Fruit fly (Drosophila melanogaster) whole organism, embryonic: ENCODE results near the gene CG14302.

Experiments used
- BEAF-32 ChIP-seq: fragments of 200-800 bp; sonication (Bioruptor generic); optimal IDR thresholded peaks from 3 replicates; lab custom pipeline; 2017; ENCODE audit warnings: missing biosample characterization, missing genetic modification characterization, mild to moderate bottlenecking, moderate library complexity, missing genetic modification reagents
- CG11504 ChIP-seq: fragments of 200-800 bp; sonication (Bioruptor generic); optimal IDR thresholded peaks from 3 replicates; lab custom pipeline; 2019; ENCODE audit warnings: missing biosample characterization, mild to moderate bottlenecking, missing genetic modification characterization, moderate library complexity
- CG11723 ChIP-seq: fragments of 200-800 bp; sonication (Bioruptor generic); optimal IDR thresholded peaks from 2 replicates; lab custom pipeline; 2017; ENCODE audit warnings: missing biosample characterization, mild to moderate bottlenecking, missing genetic modification characterization
- CG12769 ChIP-seq: fragments of 200-800 bp; sonication (Bioruptor generic); optimal IDR thresholded peaks from 2 replicates; lab custom pipeline; 2019; ENCODE audit warnings: missing biosample characterization, mild to moderate bottlenecking, missing genetic modification characterization, moderate library complexity
- CG12942 ChIP-seq: fragments of 200-800 bp; sonication (Bioruptor generic); optimal IDR thresholded peaks from 3 replicates; lab custom pipeline; 2016; ENCODE audit warnings: missing biosample characterization, missing genetic modification characterization
- CG14667 ChIP-seq: fragments of 200-800 bp; sonication (Bioruptor generic); IDR thresholded peaks from 2 replicates; pipeline ENCODE4 v1.3.6; 2022; ENCODE audit warnings: missing biosample characterization, missing genetic modification characterization
- CG15011 ChIP-seq: fragments of 200-800 bp; sonication (Bioruptor generic); optimal IDR thresholded peaks from 3 replicates; lab custom pipeline; 2018; ENCODE audit warnings: missing biosample characterization, mild to moderate bottlenecking, missing genetic modification characterization
- CG15696 ChIP-seq: fragments of 200-800 bp; sonication (Bioruptor generic); optimal IDR thresholded peaks from 2 replicates; lab custom pipeline; 2019; ENCODE audit warnings: missing biosample characterization, mild to moderate bottlenecking, missing genetic modification characterization, moderate library complexity
- CG17612 ChIP-seq: fragments of 200-800 bp; sonication (Bioruptor generic); IDR thresholded peaks from 2 replicates; pipeline ENCODE4 v1.3.6; 2022; ENCODE audit warnings: missing biosample characterization, missing genetic modification characterization
- CG18599 ChIP-seq: fragments of 200-800 bp; sonication (Bioruptor generic); optimal IDR thresholded peaks from 3 replicates; lab custom pipeline; 2017; ENCODE audit warnings: missing biosample characterization, missing genetic modification characterization, mild to moderate bottlenecking, moderate library complexity, missing genetic modification reagents
- CG18619 ChIP-seq: fragments of 200-800 bp; sonication (Bioruptor generic); optimal IDR thresholded peaks from 3 replicates; lab custom pipeline; 2017; ENCODE audit warnings: missing biosample characterization, mild to moderate bottlenecking, missing genetic modification characterization
- CG2712 ChIP-seq: fragments of 200-800 bp; optimal IDR thresholded peaks from 3 replicates; lab custom pipeline; 2019; ENCODE audit warnings: missing biosample characterization, mild to moderate bottlenecking, missing genetic modification characterization, moderate library complexity
- CG32767 ChIP-seq: fragments of 200-800 bp; sonication (Bioruptor generic); IDR thresholded peaks from 2 replicates; pipeline ENCODE4 v1.3.6; 2022; ENCODE audit warnings: missing biosample characterization, missing genetic modification characterization
- CG34376 ChIP-seq: fragments of 200-800 bp; sonication (Bioruptor generic); optimal IDR thresholded peaks from 2 replicates; lab custom pipeline; 2018; ENCODE audit warnings: missing biosample characterization, mild to moderate bottlenecking, missing genetic modification characterization
- CG4328 ChIP-seq: fragments of 200-800 bp; sonication (Bioruptor generic); optimal IDR thresholded peaks from 3 replicates; lab custom pipeline; 2017; ENCODE audit warnings: missing biosample characterization, missing genetic modification reagents, missing genetic modification characterization
- CG4707 ChIP-seq: fragments of 200-800 bp; sonication (Bioruptor generic); optimal IDR thresholded peaks from 2 replicates; lab custom pipeline; 2018; ENCODE audit warnings: missing biosample characterization, mild to moderate bottlenecking, missing genetic modification characterization, moderate library complexity
- CG7357 ChIP-seq: fragments of 200-800 bp; sonication (Bioruptor generic); IDR thresholded peaks from 3 replicates; pipeline ENCODE4 v1.3.6; 2022; ENCODE audit warnings: missing biosample characterization, missing genetic modification characterization
- CG7372 ChIP-seq: fragments of 200-800 bp; sonication (Bioruptor generic); IDR thresholded peaks from 2 replicates; pipeline ENCODE4 v1.3.6; 2022; ENCODE audit warnings: missing biosample characterization, missing genetic modification characterization
- CG7839 ChIP-seq: fragments of 200-800 bp; sonication (Bioruptor generic); optimal IDR thresholded peaks from 3 replicates; lab custom pipeline; 2018; ENCODE audit warnings: missing biosample characterization, mild to moderate bottlenecking, missing genetic modification characterization, moderate library complexity
- CG7928 ChIP-seq: fragments of 200-800 bp; sonication (Bioruptor generic); optimal IDR thresholded peaks from 2 replicates; lab custom pipeline; 2017; ENCODE audit warnings: missing biosample characterization, mild to moderate bottlenecking, missing genetic modification characterization
- CG9609 ChIP-seq: fragments of 200-800 bp; sonication (Bioruptor generic); optimal IDR thresholded peaks from 3 replicates; lab custom pipeline; 2016; ENCODE audit warnings: missing biosample characterization, missing genetic modification characterization
- CG9797 ChIP-seq: fragments of 200-800 bp; sonication (Bioruptor generic); optimal IDR thresholded peaks from 3 replicates; lab custom pipeline; 2018; ENCODE audit warnings: missing biosample characterization, mild to moderate bottlenecking, missing genetic modification characterization
- CkIIα-i1 ChIP-seq: fragments of 200-800 bp; sonication (Bioruptor generic); IDR thresholded peaks from 2 replicates; pipeline ENCODE4 v1.3.6; 2022; ENCODE audit warnings: missing biosample characterization, missing genetic modification characterization
- Dip2 ChIP-seq: fragments of 200-800 bp; sonication (Bioruptor generic); IDR thresholded peaks from 2 replicates; pipeline ENCODE4 v1.3.6; 2022; ENCODE audit warnings: missing biosample characterization, missing genetic modification characterization
- Dip3 ChIP-seq: fragments of 200-800 bp; sonication (Bioruptor generic); optimal IDR thresholded peaks from 3 replicates; lab custom pipeline; 2016; ENCODE audit warnings: missing biosample characterization, missing genetic modification characterization
- Eip74EF ChIP-seq, 2 experiments: fragments of 200-800 bp in 1 of 2; fragments of >200 bp in 1 of 2; sonication (Bioruptor generic) in 1 of 2; optimal IDR thresholded peaks; 2 replicates each; lab custom pipeline; 2017 to 2019; ENCODE audit warnings: missing biosample characterization in 2 of 2, missing genetic modification characterization in 2 of 2, mild to moderate bottlenecking in 1 of 2, moderate library complexity in 1 of 2
- HmgD ChIP-seq: fragments of 200-800 bp; sonication (Bioruptor generic); optimal IDR thresholded peaks from 3 replicates; lab custom pipeline; 2016; ENCODE audit warnings: missing biosample characterization, missing genetic modification characterization
- Hmx ChIP-seq: fragments of 200-800 bp; sonication (Bioruptor generic); optimal IDR thresholded peaks from 2 replicates; lab custom pipeline; 2016; ENCODE audit warnings: missing biosample characterization, missing genetic modification characterization
- Hr78 ChIP-seq, 2 experiments: fragments of 200-800 bp in 1 of 2; fragments of >200 bp in 1 of 2; sonication (Bioruptor generic) in 1 of 2; optimal IDR thresholded peaks; 2 replicates each; lab custom pipeline; 2017 to 2019; ENCODE audit warnings: missing biosample characterization in 2 of 2, missing genetic modification characterization in 2 of 2, mild to moderate bottlenecking in 1 of 2, moderate library complexity in 1 of 2
- Lhr ChIP-seq: fragments of 200-800 bp; sonication (Bioruptor generic); optimal IDR thresholded peaks from 3 replicates; lab custom pipeline; 2017; ENCODE audit warnings: mild to moderate bottlenecking, missing biosample characterization, missing genetic modification reagents, missing genetic modification characterization
- Nf-YB ChIP-seq: fragments of 200-800 bp; sonication (Bioruptor generic); optimal IDR thresholded peaks from 3 replicates; lab custom pipeline; 2019; ENCODE audit warnings: missing biosample characterization, mild to moderate bottlenecking, missing genetic modification characterization, moderate library complexity
- Opbp ChIP-seq: fragments of 200-800 bp; sonication (Bioruptor generic); IDR thresholded peaks from 3 replicates; pipeline ENCODE4 v1.3.6; 2022; ENCODE audit warnings: missing biosample characterization, missing genetic modification characterization; ENCODE audit not compliant: partially characterized antibody
- Sry-β ChIP-seq: fragments of 200-800 bp; sonication (Bioruptor generic); optimal IDR thresholded peaks from 2 replicates; lab custom pipeline; 2018; ENCODE audit warnings: missing biosample characterization, mild to moderate bottlenecking, missing genetic modification characterization, moderate library complexity
- Xbp1 ChIP-seq: fragments of 200-800 bp; sonication (Bioruptor generic); optimal IDR thresholded peaks from 3 replicates; lab custom pipeline; 2016; ENCODE audit warnings: missing biosample characterization, mild to moderate bottlenecking, missing genetic modification characterization
- Xrp1 ChIP-seq: fragments of 200-800 bp; sonication (Bioruptor generic); IDR thresholded peaks from 2 replicates; pipeline ENCODE4 v1.3.6; 2022; ENCODE audit warnings: missing biosample characterization, missing genetic modification characterization
- al ChIP-seq: fragments of 200-800 bp; sonication (Bioruptor generic); IDR thresholded peaks from 2 replicates; pipeline ENCODE4 v1.3.6; 2022; ENCODE audit warnings: missing biosample characterization, missing genetic modification characterization
- ara ChIP-seq: fragments of 200-800 bp; sonication (Bioruptor generic); IDR thresholded peaks from 2 replicates; pipeline ENCODE4 v1.3.6; 2022; ENCODE audit warnings: missing biosample characterization, missing genetic modification characterization
- chn ChIP-seq: fragments of 200-800 bp; sonication (Bioruptor generic); optimal IDR thresholded peaks from 2 replicates; lab custom pipeline; 2016; ENCODE audit warnings: missing biosample characterization, missing genetic modification characterization
- crc ChIP-seq: fragments of 200-800 bp; sonication (Bioruptor generic); optimal IDR thresholded peaks from 2 replicates; lab custom pipeline; 2016; ENCODE audit warnings: missing biosample characterization, missing genetic modification characterization
- dm ChIP-seq: fragments of 200-800 bp; sonication (Bioruptor generic); optimal IDR thresholded peaks from 3 replicates; lab custom pipeline; 2016; ENCODE audit warnings: missing biosample characterization, missing genetic modification characterization
- dmrt99B ChIP-seq: fragments of 200-800 bp; sonication (Bioruptor generic); optimal IDR thresholded peaks from 2 replicates; lab custom pipeline; 2018; ENCODE audit warnings: missing biosample characterization, mild to moderate bottlenecking, missing genetic modification characterization, moderate library complexity
- esg ChIP-seq: fragments of 200-800 bp; sonication (Bioruptor generic); conservative IDR thresholded peaks from 2 replicates; pipeline ENCODE4 v1.3.6; 2022; ENCODE audit warnings: missing biosample characterization, missing genetic modification characterization
- gfzf ChIP-seq: fragments of 200-800 bp; sonication (Bioruptor generic); optimal IDR thresholded peaks from 2 replicates; lab custom pipeline; 2016; ENCODE audit warnings: missing biosample characterization, mild to moderate bottlenecking, missing genetic modification characterization, moderate library complexity
- luna ChIP-seq: fragments of 200-800 bp; sonication (Bioruptor generic); optimal IDR thresholded peaks from 2 replicates; lab custom pipeline; 2016; ENCODE audit warnings: missing biosample characterization, missing genetic modification characterization
- nmo ChIP-seq: fragments of 200-800 bp; sonication (Bioruptor generic); optimal IDR thresholded peaks from 2 replicates; lab custom pipeline; 2018; ENCODE audit warnings: missing biosample characterization, mild to moderate bottlenecking, missing genetic modification characterization, moderate library complexity
- sisA ChIP-seq: fragments of 200-800 bp; sonication (Bioruptor generic); IDR thresholded peaks from 2 replicates; pipeline ENCODE4 v1.3.6; 2022; ENCODE audit warnings: missing biosample characterization, missing genetic modification characterization
- tio ChIP-seq: fragments of 200-800 bp; sonication (Bioruptor generic); optimal IDR thresholded peaks from 2 replicates; lab custom pipeline; 2017; ENCODE audit warnings: missing biosample characterization, missing genetic modification characterization, inconsistent platforms
- zen ChIP-seq: fragments of 200-800 bp; sonication (Bioruptor generic); optimal IDR thresholded peaks from 3 replicates; lab custom pipeline; 2018; ENCODE audit warnings: missing biosample characterization, mild to moderate bottlenecking, missing genetic modification characterization, moderate library complexity

CG14302 gene

DNA sequence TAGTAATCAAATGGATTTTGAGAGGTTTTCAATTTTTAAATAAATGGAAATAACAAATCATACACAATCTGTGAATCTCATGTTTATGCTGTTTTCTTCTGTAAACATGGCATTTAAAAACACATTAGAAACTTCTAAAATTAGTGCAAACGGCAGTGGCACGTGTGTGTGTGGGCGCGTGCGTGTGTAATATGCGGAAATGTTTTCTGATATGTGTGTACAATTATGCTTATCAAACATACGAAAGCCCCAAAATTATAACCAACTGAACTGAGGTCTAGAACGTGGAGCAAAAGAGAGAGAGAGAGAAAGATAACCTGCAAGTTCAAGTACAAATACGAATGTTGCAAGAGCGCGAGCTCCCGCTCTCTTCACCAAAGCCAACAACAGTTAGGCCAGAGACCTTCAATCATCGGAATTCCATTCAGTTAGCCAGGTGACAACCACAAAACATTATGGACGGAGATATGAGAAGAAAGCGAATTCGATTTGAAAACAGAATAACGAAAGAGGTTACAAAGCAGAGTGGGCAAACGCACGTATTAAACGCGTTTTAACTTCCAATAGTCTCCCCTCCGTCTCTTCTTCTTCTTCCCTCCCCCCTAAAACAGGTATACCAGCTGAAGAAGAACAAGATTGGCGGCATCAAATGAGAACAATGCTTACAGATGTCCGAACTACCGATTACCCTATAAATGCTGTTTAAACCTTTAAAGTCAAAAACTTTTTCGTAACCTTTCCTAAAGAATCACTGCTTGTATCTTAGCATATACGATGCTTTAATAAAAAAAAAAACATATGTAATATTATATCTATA, 8.8 kb downstream of the CG14302 start (continued):
- peak; percentile 97 for TF ChIP-seq CG11504 (tag; lab: Kevin White, UChicago)
- peak; percentile 94 for TF ChIP-seq CG18619 (GFP tag; lab: Kevin White, UChicago)
- TF ChIP-seq CG11723 (GFP tag; lab: Kevin White, UChicago), result peak; percentile 92
- peak; percentile 94 for TF ChIP-seq esg (GFP tag; lab: Robert Waterston, UW)
- peak; percentile 98 for TF ChIP-seq CG7839
- TF ChIP-seq CG17612 (GFP tag; lab: Robert Waterston, UW), result peak; percentile 93
- TF ChIP-seq luna (GFP tag; lab: Kevin White, UChicago), result peak; percentile 42
- peak; percentile 96 for TF ChIP-seq Xrp1 (GFP tag; lab: Robert Waterston, UW)
- peak; percentile 98 for TF ChIP-seq CG18599 (GFP tag; lab: Kevin White, UChicago)
- TF ChIP-seq Eip74EF (GFP tag; optimal IDR thresholded peaks at IDR 0.05; lab: Kevin White, UChicago), result peak in 1 of 2 experiments; percentile 80
- peak; percentile 96 for TF ChIP-seq Xbp1 (GFP tag; lab: Kevin White, UChicago)
- peak; percentile 94 for TF ChIP-seq tio (GFP tag; lab: Kevin White, UChicago)
- TF ChIP-seq ara, result peak; percentile 94
- peak; percentile 84 for TF ChIP-seq CG4707
- TF ChIP-seq Hmx (GFP tag; lab: Kevin White, UChicago), result peak; percentile 90
- peak; percentile 97 for TF ChIP-seq dmrt99B (tag; lab: Kevin White, UChicago)
- peak; percentile 71 for TF ChIP-seq CG4328 (GFP tag; lab: Kevin White, UChicago)
- peak; percentile 4 for TF ChIP-seq HmgD (GFP tag; lab: Kevin White, UChicago)
- TF ChIP-seq CG2712 (tag; lab: Kevin White, UChicago), result peak; percentile 97
- peak; percentile 94 for TF ChIP-seq CG32767 (GFP tag; lab: Robert Waterston, UW)
- TF ChIP-seq zen (tag; lab: Kevin White, UChicago), result peak; percentile 94
- TF ChIP-seq CG12942 (GFP tag; lab: Kevin White, UChicago), result peak; percentile 94
- TF ChIP-seq CG34376 (GFP tag; lab: Kevin White, UChicago), result peak; percentile 55
- TF ChIP-seq CG7372 (GFP tag; lab: Robert Waterston, UW), result peak; percentile 98
- peak; percentile 79 for TF ChIP-seq Lhr (GFP tag; lab: Kevin White, UChicago)
- TF ChIP-seq CG15696 (tag; lab: Kevin White, UChicago), result peak; percentile 79
- no peak for TF ChIP-seq gfzf (GFP tag; lab: Kevin White, UChicago)
- peak; percentile 36 for TF ChIP-seq CG9797 (GFP tag; lab: Kevin White, UChicago)
- peak; percentile 90 for TF ChIP-seq chn (GFP tag; lab: Kevin White, UChicago)
- peak; percentile 79 for TF ChIP-seq CG7928 (GFP tag; lab: Kevin White, UChicago)
- peak; percentile 90 for TF ChIP-seq CG7357 (GFP tag; lab: Robert Waterston, UW)
- TF ChIP-seq crc (GFP tag; lab: Kevin White, UChicago), result peak; percentile 69
- peak in 1 of 2 experiments; percentile 79 for TF ChIP-seq Hr78 (GFP tag; optimal IDR thresholded peaks at IDR 0.05; lab: Kevin White, UChicago)
- peak; percentile 33; the same call in 1 of the 2 replicates for TF ChIP-seq Dip2 (GFP tag; lab: Robert Waterston, UW)
- TF ChIP-seq CG15011, result peak; percentile 94
- TF ChIP-seq CG14667 (GFP tag; lab: Robert Waterston, UW), result peak; percentile 95
- peak; percentile 97 for TF ChIP-seq CG12769 (tag; lab: Kevin White, UChicago)
- peak; percentile 62 for TF ChIP-seq Sry-β
- TF ChIP-seq CkIIα-i1 (GFP tag; lab: Robert Waterston, UW), result peak; percentile 77
- peak; percentile 68 for TF ChIP-seq dm (GFP tag; lab: Kevin White, UChicago)
- TF ChIP-seq Nf-YB, result peak; percentile 83
- no peak for TF ChIP-seq Opbp (GFP tag; lab: Robert Waterston, UW)
- peak; percentile 64 for TF ChIP-seq CG9609 (GFP tag; lab: Kevin White, UChicago)
- peak; percentile 90 for TF ChIP-seq Dip3
- TF ChIP-seq sisA, result peak; percentile 95
- peak; percentile 7 for TF ChIP-seq BEAF-32 (GFP tag; lab: Kevin White, UChicago)
- TF ChIP-seq al (GFP tag; lab: Robert Waterston, UW), result peak; percentile 98
- TF ChIP-seq nmo (GFP tag; lab: Kevin White, UChicago), result peak; percentile 98
